Worm (Caenorhabditis elegans) whole organism, late embryonic: Measurements from ENCODE around the gene F12A10.8.

ENCODE experiments used
- F13H6.1 ChIP-seq: sonication (generic microtip); optimal IDR thresholded peaks from 2 replicates; lab custom pipeline; 2016; ENCODE audit warnings: missing genetic modification characterization, missing compliant biosample characterization
- ceh-31 ChIP-seq: sonication (generic microtip); optimal IDR thresholded peaks from 2 replicates; lab custom pipeline; 2016; ENCODE audit warnings: missing genetic modification characterization, missing compliant biosample characterization
- odd-2 ChIP-seq: sonication (generic microtip); optimal IDR thresholded peaks from 2 replicates; lab custom pipeline; 2017; ENCODE audit warnings: antibody characterized with exemption, mild to moderate bottlenecking, missing genetic modification characterization, missing compliant biosample characterization

DNA sequence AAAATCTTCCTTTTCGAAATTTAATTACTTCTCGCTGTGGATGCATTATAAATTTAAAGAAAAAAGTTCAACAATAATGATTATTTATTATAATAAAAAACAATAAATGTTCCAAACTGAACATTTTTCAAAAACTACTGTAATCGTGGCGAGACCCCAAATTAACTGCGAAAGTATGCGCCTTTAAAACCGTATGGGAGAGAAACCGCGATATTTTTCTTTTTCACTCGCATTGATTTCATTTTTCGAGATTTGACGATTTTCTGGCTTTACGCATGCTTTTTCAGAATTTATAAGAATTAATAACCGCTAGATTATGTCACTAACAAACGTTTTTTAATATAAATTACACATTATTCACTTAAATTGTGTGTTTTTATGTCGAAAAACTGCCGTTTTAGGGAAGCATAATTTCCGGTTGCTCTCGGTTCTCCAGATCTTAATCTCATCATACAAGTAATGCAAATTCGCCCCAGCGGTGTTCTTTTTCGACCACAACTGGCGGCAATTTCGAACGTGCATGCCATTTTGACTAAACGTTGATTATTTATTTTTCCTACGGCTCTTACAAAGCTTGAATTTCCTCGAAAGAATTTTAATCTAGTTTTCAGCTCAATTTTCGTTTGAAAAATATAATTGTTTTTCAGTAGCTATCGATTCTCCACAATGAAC lies at the start of gene F12A10.8:
- TF ChIP-seq ceh-31 (tag; lab: Kevin White, UChicago) = no peak
- TF ChIP-seq F13H6.1 (tag; lab: Kevin White, UChicago) = no peak
- TF ChIP-seq odd-2 (tag; lab: Kevin White, UChicago) = no peak
